Worm (Caenorhabditis elegans) whole organism, mixed stage, embryonic: ENCODE measurements around the gene col-179.

Experiments
- M03D4.4 ChIP-seq: sonication (generic microtip); optimal IDR thresholded peaks from 2 replicates; lab custom pipeline; 2017; ENCODE audit warnings: mild to moderate bottlenecking, missing genetic modification characterization, missing compliant biosample characterization
- bed-3 ChIP-seq: fragments of 200-800 bp; sonication (Bioruptor generic); optimal IDR thresholded peaks from 3 replicates; lab custom pipeline; 2018; ENCODE audit warnings: mild to moderate bottlenecking, missing genetic modification characterization, moderate library complexity, missing compliant biosample characterization
- blmp-1 ChIP-seq: fragments of 150-350 bp; optimal IDR thresholded peaks from 2 replicates; lab custom pipeline; 2014; ENCODE audit warnings: missing biosample characterization, missing genetic modification characterization
- ceh-39 ChIP-seq: fragments of 150-350 bp; optimal IDR thresholded peaks from 2 replicates; lab custom pipeline; 2014; ENCODE audit warnings: missing biosample characterization, missing genetic modification characterization
- ceh-43 ChIP-seq: fragments of 200-800 bp; sonication (Bioruptor generic); optimal IDR thresholded peaks from 2 replicates; lab custom pipeline; 2018; ENCODE audit warnings: mild to moderate bottlenecking, missing genetic modification characterization, moderate library complexity, missing compliant biosample characterization
- ceh-83 ChIP-seq: fragments of 200-800 bp; sonication (Bioruptor generic); optimal IDR thresholded peaks from 2 replicates; lab custom pipeline; 2018; ENCODE audit warnings: mild to moderate bottlenecking, missing genetic modification characterization, missing compliant biosample characterization
- ces-1 ChIP-seq: fragments of 150-350 bp; optimal IDR thresholded peaks from 2 replicates; lab custom pipeline; 2014; ENCODE audit warnings: missing biosample characterization, missing genetic modification reagents, missing genetic modification characterization
- cnd-1 ChIP-seq: fragments of 200-800 bp; sonication (Bioruptor generic); optimal IDR thresholded peaks from 2 replicates; lab custom pipeline; 2018; ENCODE audit warnings: mild to moderate bottlenecking, missing genetic modification characterization, missing compliant biosample characterization
- drap-1 ChIP-seq: fragments of 200-800 bp; sonication (Bioruptor generic); optimal IDR thresholded peaks from 3 replicates; lab custom pipeline; 2018; ENCODE audit warnings: mild to moderate bottlenecking, missing genetic modification characterization, missing compliant biosample characterization
- elt-1 ChIP-seq: sonication (generic microtip); optimal IDR thresholded peaks from 2 replicates; lab custom pipeline; 2017; ENCODE audit warnings: missing genetic modification characterization, mild to moderate bottlenecking, missing compliant biosample characterization, antibody characterized with exemption, moderate library complexity, borderline replicate concordance; ENCODE audit not compliant: insufficient read depth
- elt-3 ChIP-seq: fragments of 150-350 bp; optimal IDR thresholded peaks from 2 replicates; lab custom pipeline; 2014; ENCODE audit warnings: missing biosample characterization, missing genetic modification characterization
- ham-2 ChIP-seq: fragments of 200-800 bp; sonication (Bioruptor generic); optimal IDR thresholded peaks from 2 replicates; lab custom pipeline; 2018; ENCODE audit warnings: mild to moderate bottlenecking, missing genetic modification characterization, missing compliant biosample characterization
- hlh-1 ChIP-seq: fragments of 150-350 bp; optimal IDR thresholded peaks from 2 replicates; lab custom pipeline; 2014; ENCODE audit warnings: missing biosample characterization, missing genetic modification reagents, missing genetic modification characterization
- lin-13 ChIP-seq: fragments of 150-350 bp; optimal IDR thresholded peaks from 2 replicates; lab custom pipeline; 2014; ENCODE audit warnings: missing biosample characterization, missing genetic modification characterization
- lin-32 ChIP-seq: fragments of 200-800 bp; sonication (Bioruptor generic); optimal IDR thresholded peaks from 2 replicates; lab custom pipeline; 2018; ENCODE audit warnings: mild to moderate bottlenecking, missing genetic modification characterization, missing compliant biosample characterization
- lsy-2 ChIP-seq: fragments of 150-350 bp; optimal IDR thresholded peaks from 2 replicates; lab custom pipeline; 2014; ENCODE audit warnings: missing biosample characterization, missing genetic modification characterization
- mab-5 ChIP-seq: fragments of 150-350 bp; optimal IDR thresholded peaks from 2 replicates; lab custom pipeline; 2014; ENCODE audit warnings: missing biosample characterization, missing genetic modification characterization
- mls-2 ChIP-seq: sonication (generic microtip); optimal IDR thresholded peaks from 2 replicates; lab custom pipeline; 2016; ENCODE audit warnings: mild to moderate bottlenecking, missing genetic modification characterization, moderate library complexity, missing compliant biosample characterization
- nhr-12 ChIP-seq: fragments of 150-350 bp; optimal IDR thresholded peaks from 2 replicates; lab custom pipeline; 2014; ENCODE audit warnings: missing biosample characterization, missing genetic modification characterization
- nhr-2 ChIP-seq: fragments of 150-350 bp; optimal IDR thresholded peaks from 2 replicates; lab custom pipeline; 2014; ENCODE audit warnings: missing biosample characterization, missing genetic modification characterization
- nhr-237 ChIP-seq: fragments of 150-350 bp; optimal IDR thresholded peaks from 2 replicates; lab custom pipeline; 2014; ENCODE audit warnings: missing biosample characterization, missing genetic modification characterization
- nhr-28 ChIP-seq: fragments of 150-350 bp; optimal IDR thresholded peaks from 2 replicates; lab custom pipeline; 2014; ENCODE audit warnings: missing biosample characterization, missing genetic modification characterization
- nhr-76 ChIP-seq: sonication (generic microtip); optimal IDR thresholded peaks from 2 replicates; lab custom pipeline; 2017; ENCODE audit warnings: missing biosample characterization, missing genetic modification characterization
- snpc-4 ChIP-seq: fragments of 150-350 bp; optimal IDR thresholded peaks from 2 replicates; lab custom pipeline; 2014; ENCODE audit warnings: missing biosample characterization, missing genetic modification characterization
- sptf-1 ChIP-seq: sonication (generic microtip); optimal IDR thresholded peaks from 2 replicates; lab custom pipeline; 2017; ENCODE audit warnings: mild to moderate bottlenecking, missing genetic modification characterization, moderate library complexity, missing compliant biosample characterization
- tbx-8 ChIP-seq: fragments of 200-800 bp; sonication (Bioruptor generic); optimal IDR thresholded peaks from 2 replicates; lab custom pipeline; 2018; ENCODE audit warnings: mild to moderate bottlenecking, missing genetic modification characterization, moderate library complexity, missing compliant biosample characterization
- unc-120 ChIP-seq: sonication (generic microtip); optimal IDR thresholded peaks from 2 replicates; lab custom pipeline; 2017; ENCODE audit warnings: missing genetic modification characterization, missing compliant biosample characterization; ENCODE audit not compliant: poor library complexity, severe bottlenecking
- zip-8 ChIP-seq: fragments of 150-350 bp; optimal IDR thresholded peaks from 2 replicates; lab custom pipeline; 2014; ENCODE audit warnings: missing biosample characterization, missing genetic modification characterization
- ztf-11 ChIP-seq: fragments of 150-350 bp; optimal IDR thresholded peaks from 2 replicates; lab custom pipeline; 2014; ENCODE audit warnings: missing biosample characterization, missing genetic modification characterization

Gene col-179

DNA sequence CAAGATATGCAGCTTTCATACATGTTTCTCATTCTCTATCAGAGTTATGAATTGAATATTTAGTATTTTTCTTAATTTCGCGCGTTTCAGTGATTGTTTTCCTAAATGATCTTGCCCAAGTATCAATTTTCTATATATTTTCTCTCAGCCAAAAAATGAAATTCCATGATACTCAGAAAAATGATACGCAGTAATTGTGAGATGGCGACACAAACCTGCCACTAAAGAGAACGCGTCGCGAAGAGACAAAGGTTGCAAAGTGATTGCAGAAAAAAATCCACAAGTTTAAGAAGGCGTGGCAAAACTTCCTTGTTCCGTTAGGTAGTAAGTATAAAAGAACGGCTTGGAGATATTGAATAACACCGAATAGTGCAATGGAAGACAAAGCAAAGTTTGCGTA, at the start of gene col-179:
col-179 (plus strand) TSS at position 301 of the 400 bp plus-strand sequence.
- no peak for TF ChIP-seq ceh-39 (tag; lab: Kevin White, UChicago)
- TF ChIP-seq hlh-1 (tag; lab: Kevin White, UChicago), result no peak
- TF ChIP-seq lin-32, result no peak
- TF ChIP-seq nhr-237 (tag; lab: Kevin White, UChicago), result no peak
- TF ChIP-seq M03D4.4 (tag; lab: Kevin White, UChicago), result no peak
- TF ChIP-seq elt-3 (tag; lab: Kevin White, UChicago), result no peak
- no peak for TF ChIP-seq ceh-43
- TF ChIP-seq cnd-1, result no peak
- TF ChIP-seq mls-2, result no peak
- no peak for TF ChIP-seq lsy-2 (tag; lab: Kevin White, UChicago)

- no peak for TF ChIP-seq mls-2
- TF ChIP-seq mab-5, result no peak
Observed at ce11 chrX:11151494-11151893, 49.8 kb upstream of the col-179 start.

- no peak for TF ChIP-seq nhr-76
- no peak for TF ChIP-seq mls-2
- TF ChIP-seq cnd-1, result no peak
- no peak for TF ChIP-seq lin-32
- TF ChIP-seq lsy-2 (tag; lab: Kevin White, UChicago), result no peak
- no peak for TF ChIP-seq snpc-4 (tag; lab: Kevin White, UChicago)
- TF ChIP-seq ces-1 (GFP tag; lab: Kevin White, UChicago), result no peak
- TF ChIP-seq blmp-1 (tag; lab: Kevin White, UChicago), result no peak
- TF ChIP-seq ham-2 (GFP tag; lab: Kevin White, UChicago), result no peak
- no peak for TF ChIP-seq elt-3 (tag; lab: Kevin White, UChicago)
- TF ChIP-seq lin-13 (tag; lab: Kevin White, UChicago), result no peak
- no peak for TF ChIP-seq nhr-12 (tag; lab: Kevin White, UChicago)
- TF ChIP-seq elt-1 (tag; lab: Kevin White, UChicago), result no peak
- TF ChIP-seq sptf-1, result no peak
- TF ChIP-seq ceh-43, result no peak
- no peak for TF ChIP-seq drap-1
- no peak for TF ChIP-seq M03D4.4 (tag; lab: Kevin White, UChicago)
- TF ChIP-seq unc-120 (tag; lab: Kevin White, UChicago), result no peak
- TF ChIP-seq zip-8 (tag; lab: Kevin White, UChicago), result no peak
- TF ChIP-seq ztf-11 (tag; lab: Kevin White, UChicago), result no peak
Observed at ce11 chrX:11152720-11153119, 48.5 kb upstream of the col-179 start, which contains the start of the genes C05C9.3 and C05C9.2. Gene C05C9.3 (minus strand): TSS chrX:11152820. Gene C05C9.2 (plus strand): TSS chrX:11153065.

- TF ChIP-seq tbx-8 (GFP tag; lab: Kevin White, UChicago) (no peak), ceh-39 (tag; lab: Kevin White, UChicago) (no peak), cnd-1 (no peak), nhr-28 (tag; lab: Kevin White, UChicago) (no peak), ceh-43 (no peak), blmp-1 (tag; lab: Kevin White, UChicago) (no peak), hlh-1 (tag; lab: Kevin White, UChicago) (no peak), nhr-76 (no peak), nhr-2 (tag; lab: Kevin White, UChicago) (no peak), bed-3 (GFP tag; lab: Kevin White, UChicago) (no peak)
Observed at ce11 chrX:11160537-11160936, 40.7 kb upstream of the col-179 start, which contains the start of gene C05C9.1. Gene C05C9.1 (plus strand): TSS chrX:11160837.

ce11 chrX:11162778-11163584, 38.3 kb upstream of the col-179 start:
- TF ChIP-seq nhr-237 (tag; lab: Kevin White, UChicago), result no peak
- TF ChIP-seq ceh-83 (GFP tag; lab: Kevin White, UChicago), result no peak
- TF ChIP-seq drap-1, result no peak
- no peak for TF ChIP-seq mls-2
- no peak for TF ChIP-seq lin-13 (tag; lab: Kevin White, UChicago)
- TF ChIP-seq snpc-4 (tag; lab: Kevin White, UChicago), result no peak
- TF ChIP-seq bed-3 (GFP tag; lab: Kevin White, UChicago), result no peak
